Fruit fly (Drosophila melanogaster): ENCODE measurements around the gene mtgo.
A peak's percentile ranks its signal among the peaks of the same experiment; 100 is the strongest.

Gene mtgo

dm6 chr2L:16544563-16545066, at the start of gene mtgo:
Gene mtgo (plus strand): TSS chr2L:16545016.
- no peak for TF ChIP-seq CG11902 (GFP tag; optimal IDR thresholded peaks at IDR 0.05)
- peak; percentile 23 for TF ChIP-seq fd85E (GFP tag; optimal IDR thresholded peaks at IDR 0.05)
- TF ChIP-seq CG11294 (GFP tag; IDR thresholded peaks at IDR 0.05) = peak; percentile 69
- peak; percentile 24 for TF ChIP-seq dac (GFP tag; optimal IDR thresholded peaks at IDR 0.05)
- peak; percentile 0 for TF ChIP-seq CG6792 (GFP tag; optimal IDR thresholded peaks at IDR 0.05)
- TF ChIP-seq net (GFP tag; optimal IDR thresholded peaks at IDR 0.05) = peak; percentile 33
- no peak for TF ChIP-seq fd59A (GFP tag; optimal IDR thresholded peaks at IDR 0.05)
- no peak for TF ChIP-seq CG1621 (tag; optimal IDR thresholded peaks at IDR 0.05)
- TF ChIP-seq CG3032 (tag; optimal IDR thresholded peaks at IDR 0.05) = peak; percentile 74
- no peak for TF ChIP-seq topi (GFP tag; optimal IDR thresholded peaks at IDR 0.05)
- peak; percentile 36 for TF ChIP-seq CG3919 (GFP tag; optimal IDR thresholded peaks at IDR 0.05)
- TF ChIP-seq Eip93F (GFP tag; optimal IDR thresholded peaks at IDR 0.05) = no peak
- TF ChIP-seq Smox (GFP tag; optimal IDR thresholded peaks at IDR 0.05) = no peak
- no peak for TF ChIP-seq CG9139 (GFP tag; optimal IDR thresholded peaks at IDR 0.05)
- TF ChIP-seq fkh (GFP tag; optimal IDR thresholded peaks at IDR 0.05) = no peak
- TF ChIP-seq Hr38 (GFP tag; optimal IDR thresholded peaks at IDR 0.05) = no peak
- peak; percentile 28 for TF ChIP-seq CG8632 (GFP tag; optimal IDR thresholded peaks at IDR 0.05)
- TF ChIP-seq Met (GFP tag; optimal IDR thresholded peaks at IDR 0.05) = peak; percentile 56
- peak; percentile 46 for TF ChIP-seq Sox14 (GFP tag; optimal IDR thresholded peaks at IDR 0.05)
- no peak for TF ChIP-seq cyc (GFP tag; optimal IDR thresholded peaks at IDR 0.05)
- peak; percentile 32 for TF ChIP-seq Blimp-1 (GFP tag; optimal IDR thresholded peaks at IDR 0.05)
- TF ChIP-seq Lpt (GFP tag; optimal IDR thresholded peaks at IDR 0.05) = peak; percentile 67
- TF ChIP-seq CG4318 (GFP tag; optimal IDR thresholded peaks at IDR 0.05) = peak; percentile 71
- TF ChIP-seq Hr4 (GFP tag; optimal IDR thresholded peaks at IDR 0.05) = peak; percentile 85
- TF ChIP-seq Hr39 (GFP tag; optimal IDR thresholded peaks at IDR 0.05) = peak; percentile 3
- no peak for TF ChIP-seq Ets96B (tag; optimal IDR thresholded peaks at IDR 0.05)
- TF ChIP-seq Sox15 (GFP tag; optimal IDR thresholded peaks at IDR 0.05) = no peak
- TF ChIP-seq CG10631 (GFP tag; optimal IDR thresholded peaks at IDR 0.05) = peak; percentile 36
- TF ChIP-seq OdsH (GFP tag; optimal IDR thresholded peaks at IDR 0.05) = peak; percentile 67
- no peak for TF ChIP-seq vri (GFP tag; optimal IDR thresholded peaks at IDR 0.05)
- TF ChIP-seq ss (GFP tag; optimal IDR thresholded peaks at IDR 0.05) = no peak
- peak; percentile 72 for TF ChIP-seq CG8119 (GFP tag; IDR thresholded peaks at IDR 0.05)
- TF ChIP-seq CG11762 (GFP tag; optimal IDR thresholded peaks at IDR 0.05; ENCODE audit: insufficient read depth) = peak; percentile 75
- peak; percentile 54 for TF ChIP-seq spab (GFP tag; optimal IDR thresholded peaks at IDR 0.05)
- peak; percentile 42 for TF ChIP-seq CG7368 (GFP tag; optimal IDR thresholded peaks at IDR 0.05)
- TF ChIP-seq lz (GFP tag; optimal IDR thresholded peaks at IDR 0.05) = peak; percentile 14
- TF ChIP-seq Gug (GFP tag; IDR thresholded peaks at IDR 0.05) = peak; percentile 78
- TF ChIP-seq CG6808 (GFP tag; optimal IDR thresholded peaks at IDR 0.05) = peak; percentile 63
- no peak for TF ChIP-seq dsx (GFP tag; optimal IDR thresholded peaks at IDR 0.05; ENCODE audit: poor library complexity, severe bottlenecking)
- peak; percentile 25 for TF ChIP-seq CG34406 (GFP tag; optimal IDR thresholded peaks at IDR 0.05)
- TF ChIP-seq CG15336 (GFP tag; IDR thresholded peaks at IDR 0.05) = peak; percentile 79
- TF ChIP-seq CG6854 (GFP tag; optimal IDR thresholded peaks at IDR 0.05) = peak; percentile 4
- TF ChIP-seq pdm3 (GFP tag; optimal IDR thresholded peaks at IDR 0.05) = peak; percentile 61
- TF ChIP-seq CG6163 (GFP tag; IDR thresholded peaks at IDR 0.05) = peak; percentile 56; the same call in 1 of the 3 replicates
- TF ChIP-seq salr (GFP tag; optimal IDR thresholded peaks at IDR 0.05) = peak in 1 of 2 experiments; percentile 38
- TF ChIP-seq CG32006 (GFP tag; optimal IDR thresholded peaks at IDR 0.05) = peak; percentile 83
- TF ChIP-seq eg (GFP tag; IDR thresholded peaks at IDR 0.05) = peak; percentile 84
- TF ChIP-seq Eip78C (GFP tag) = peak; percentile 79
- TF ChIP-seq svp (GFP tag) = peak; percentile 18
- TF ChIP-seq Sox102F (GFP tag; optimal IDR thresholded peaks at IDR 0.05) = no peak
- TF ChIP-seq CG8319 (GFP tag; optimal IDR thresholded peaks at IDR 0.05) = peak; percentile 18
- TF ChIP-seq Ets21C (GFP tag; optimal IDR thresholded peaks at IDR 0.05) = no peak

Data from whole organism, prepupa.